Worm (Caenorhabditis elegans): ENCODE measurements around the gene tth-1.

Gene tth-1

ce11 chrX:8419252-8419651, 4.3 kb downstream of the tth-1 start (continued):
- TF ChIP-seq tra-1 (GFP tag; IDR thresholded peaks at IDR 0.05): peak; percentile 40; the same call in 1 of the 2 replicates
- no peak for TF ChIP-seq saeg-2 (GFP tag; IDR thresholded peaks at IDR 0.05)
- peak in 1 of 2 experiments; percentile 77 for TF ChIP-seq unc-62 (GFP tag; optimal IDR thresholded peaks at IDR 0.05 in 1 of 2)
- no peak for TF ChIP-seq unc-62 (tag; optimal IDR thresholded peaks at IDR 0.05)
- TF ChIP-seq R02D3.7 (tag; optimal IDR thresholded peaks at IDR 0.05): no peak
- TF ChIP-seq nhr-10 (tag; optimal IDR thresholded peaks at IDR 0.05): no peak
- TF ChIP-seq nhr-42 (GFP tag; IDR thresholded peaks at IDR 0.05): no peak
- TF ChIP-seq gei-8 (GFP tag; optimal IDR thresholded peaks at IDR 0.05): no peak
- no peak for TF ChIP-seq Y48G9A.11 (GFP tag; IDR thresholded peaks at IDR 0.05)
- TF ChIP-seq ceh-44 (GFP tag; IDR thresholded peaks at IDR 0.05): no peak
- TF ChIP-seq fos-1 (tag; optimal IDR thresholded peaks at IDR 0.05): no peak
- no peak for TF ChIP-seq nhr-41 (GFP tag; IDR thresholded peaks at IDR 0.05)
- TF ChIP-seq hlh-30 (tag; optimal IDR thresholded peaks at IDR 0.05; ENCODE audit: insufficient read depth): no peak
- no peak for TF ChIP-seq jun-1 (tag; optimal IDR thresholded peaks at IDR 0.05)
- no peak for TF ChIP-seq pqm-1 (tag; optimal IDR thresholded peaks at IDR 0.05)
- TF ChIP-seq ztf-11 (tag; optimal IDR thresholded peaks at IDR 0.05): no peak
- no peak for TF ChIP-seq zfp-3 (GFP tag; conservative IDR thresholded peaks at IDR 0.05)
- TF ChIP-seq ceh-62 (tag; optimal IDR thresholded peaks at IDR 0.05): no peak
- TF ChIP-seq dmd-9 (GFP tag; IDR thresholded peaks at IDR 0.05): no peak
- no peak for TF ChIP-seq lin-38 (GFP tag; IDR thresholded peaks at IDR 0.05)
- TF ChIP-seq aly-2 (tag; optimal IDR thresholded peaks at IDR 0.05): no peak
- TF ChIP-seq nhr-28 (tag; optimal IDR thresholded peaks at IDR 0.05): no peak
- peak; percentile 63 for TF ChIP-seq pha-4 (GFP tag; IDR thresholded peaks at IDR 0.05)
- no peak for TF ChIP-seq pha-4 (tag; optimal IDR thresholded peaks at IDR 0.05)
- TF ChIP-seq lin-13 (GFP tag; optimal IDR thresholded peaks at IDR 0.05): peak; percentile 7
- TF ChIP-seq unc-39 (tag; optimal IDR thresholded peaks at IDR 0.05): no peak
- no peak for TF ChIP-seq skn-1 (tag; optimal IDR thresholded peaks at IDR 0.05)
- peak; percentile 19 for TF ChIP-seq mep-1 (tag; optimal IDR thresholded peaks at IDR 0.05)
- TF ChIP-seq egl-43 (GFP tag; IDR thresholded peaks at IDR 0.05): peak; percentile 77
- TF ChIP-seq unc-130 (GFP tag; optimal IDR thresholded peaks at IDR 0.05): no peak

DNA sequence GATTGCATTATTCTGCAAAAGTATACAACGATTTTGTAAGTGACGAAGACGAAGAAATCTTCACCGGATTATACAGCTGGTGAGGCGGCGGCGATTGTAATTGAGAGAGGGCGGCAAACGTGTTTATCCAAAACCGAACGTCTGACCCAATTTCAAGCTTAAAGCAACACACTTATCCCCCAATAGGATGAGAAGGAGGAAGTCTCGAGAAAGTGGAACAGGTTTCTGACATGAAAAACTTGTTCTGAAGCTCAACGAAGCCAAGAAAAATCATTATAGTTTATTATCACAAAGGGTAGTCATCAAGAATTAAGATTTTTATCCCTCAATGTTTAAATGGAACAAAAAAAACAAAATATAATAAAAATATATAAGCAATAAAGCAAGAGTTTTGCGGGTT, 5.2 kb downstream of the tth-1 start, which contains the start of gene spp-13:
TSS of gene spp-13 (minus strand) at position 143 of the 400 bp plus-strand sequence.
- TF ChIP-seq nhr-42 (GFP tag; IDR thresholded peaks at IDR 0.05): peak; percentile 24; the same call in 1 of the 2 replicates
- no peak for TF ChIP-seq nhr-11 (tag; optimal IDR thresholded peaks at IDR 0.05)
- peak; percentile 43 for TF ChIP-seq hlh-11 (tag; optimal IDR thresholded peaks at IDR 0.05)

DNA sequence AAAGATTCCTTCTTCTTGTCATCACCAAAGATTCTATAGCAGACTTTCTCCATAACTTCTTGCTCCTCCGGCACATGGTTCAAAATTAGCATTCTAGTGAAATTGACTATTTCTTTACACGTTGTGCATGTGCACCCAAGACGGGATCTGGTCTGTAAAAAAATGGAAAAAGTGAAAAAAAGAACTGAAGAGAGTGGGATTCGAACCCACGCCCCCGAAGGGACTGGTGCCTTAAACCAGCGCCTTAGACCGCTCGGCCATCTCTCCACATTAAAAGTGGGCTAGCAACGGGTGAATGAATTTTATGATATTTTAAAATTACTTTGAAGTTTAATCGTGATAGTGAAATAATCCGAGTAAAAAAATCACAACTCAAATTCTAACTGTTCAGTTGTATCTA, 5.8 kb downstream of the tth-1 start:
- TF ChIP-seq aha-1 (tag) (peak; percentile 72), spr-3 (GFP tag; optimal IDR thresholded peaks at IDR 0.05) (no peak), mes-2 (tag; optimal IDR thresholded peaks at IDR 0.05; ENCODE audit: poor library complexity, severe bottlenecking) (peak; percentile 38), ama-1 (optimal IDR thresholded peaks at IDR 0.05) (no peak), mdt-29 (GFP tag; IDR thresholded peaks at IDR 0.05) (0 out of 2 replicates have a peak, but pooled peaks have one; percentile 21), nhr-77 (tag; optimal IDR thresholded peaks at IDR 0.05) (no peak), egl-43 (GFP tag; IDR thresholded peaks at IDR 0.05) (peak; percentile 66; the same call in 1 of the 2 replicates), lim-7 (GFP tag; IDR thresholded peaks at IDR 0.05) (peak; percentile 69; the same call in 1 of the 2 replicates), dmd-8 (GFP tag; IDR thresholded peaks at IDR 0.05) (peak; percentile 80), mxl-2 (GFP tag; conservative IDR thresholded peaks at IDR 0.05) (no peak), Y48G9A.11 (GFP tag; IDR thresholded peaks at IDR 0.05) (0 out of 2 replicates have a peak, but pooled peaks have one; percentile 42), ceh-28 (tag; optimal IDR thresholded peaks at IDR 0.05) (no peak), tra-1 (GFP tag; IDR thresholded peaks at IDR 0.05) (peak; percentile 13; the same call in 1 of the 2 replicates), vab-7 (GFP tag; IDR thresholded peaks at IDR 0.05) (0 out of 2 replicates have a peak, but pooled peaks have one; percentile 23), snpc-1.2 (GFP tag; IDR thresholded peaks at IDR 0.05) (peak; percentile 67), mep-1 (tag; optimal IDR thresholded peaks at IDR 0.05) (no peak), arid-1 (GFP tag; conservative IDR thresholded peaks at IDR 0.05) (no peak), daf-8 (GFP tag; IDR thresholded peaks at IDR 0.05) (no peak), F44E2.7 (GFP tag; IDR thresholded peaks at IDR 0.05) (0 out of 2 replicates have a peak, but pooled peaks have one; percentile 23), unc-62 (GFP tag; optimal IDR thresholded peaks at IDR 0.05 in 1 of 2) (peak in 1 of 2 experiments; percentile 23), unc-62 (tag; optimal IDR thresholded peaks at IDR 0.05) (no peak), F26F4.8 (GFP tag; conservative IDR thresholded peaks at IDR 0.05) (0 out of 2 replicates have a peak, but pooled peaks have one; percentile 57), madf-9 (GFP tag; conservative IDR thresholded peaks at IDR 0.05) (0 out of 2 replicates have a peak, but pooled peaks have one; percentile 29)
